Worm (Caenorhabditis elegans): Measurements from ENCODE around the gene rfc-4.

DNA sequence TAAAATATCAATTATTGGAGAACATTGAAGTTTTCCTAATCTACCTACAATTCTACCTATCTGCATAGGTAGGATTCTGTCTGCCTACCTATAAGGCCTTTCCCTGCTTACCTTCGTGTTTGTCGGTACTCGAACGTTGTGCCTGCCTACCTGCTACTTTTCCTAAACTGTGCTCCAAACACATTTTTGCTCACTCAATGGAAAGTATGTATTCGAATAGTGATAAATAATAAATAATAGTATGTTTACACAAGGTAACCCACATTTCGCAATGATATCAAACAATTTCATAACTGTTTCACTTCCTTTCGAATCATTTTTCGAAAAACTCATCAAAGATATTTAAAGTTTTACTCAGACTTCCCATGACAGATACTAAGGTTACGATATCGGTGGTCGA, 32.5 kb upstream of the rfc-4 start, which contains the start of gene F57B9.3:
- TF ChIP-seq mdl-1 (tag; optimal IDR thresholded peaks at IDR 0.05) (no peak), pqm-1 (tag; optimal IDR thresholded peaks at IDR 0.05) (no peak), nhr-28 (tag; optimal IDR thresholded peaks at IDR 0.05) (no peak), nhr-23 (tag; optimal IDR thresholded peaks at IDR 0.05) (no peak), R02D3.7 (tag; optimal IDR thresholded peaks at IDR 0.05) (no peak), egl-27 (tag; optimal IDR thresholded peaks at IDR 0.05) (no peak), pha-4 (tag; optimal IDR thresholded peaks at IDR 0.05) (peak; percentile 43), hmg-11 (tag; optimal IDR thresholded peaks at IDR 0.05) (no peak), elt-2 (tag; optimal IDR thresholded peaks at IDR 0.05) (no peak), nhr-237 (tag; optimal IDR thresholded peaks at IDR 0.05) (no peak), elt-1 (tag; optimal IDR thresholded peaks at IDR 0.05) (no peak)

Measured in whole organism, L3 larva.